Fruit fly (Drosophila melanogaster): ENCODE measurements around the gene CG13970.

The CG13970 gene

DNA sequence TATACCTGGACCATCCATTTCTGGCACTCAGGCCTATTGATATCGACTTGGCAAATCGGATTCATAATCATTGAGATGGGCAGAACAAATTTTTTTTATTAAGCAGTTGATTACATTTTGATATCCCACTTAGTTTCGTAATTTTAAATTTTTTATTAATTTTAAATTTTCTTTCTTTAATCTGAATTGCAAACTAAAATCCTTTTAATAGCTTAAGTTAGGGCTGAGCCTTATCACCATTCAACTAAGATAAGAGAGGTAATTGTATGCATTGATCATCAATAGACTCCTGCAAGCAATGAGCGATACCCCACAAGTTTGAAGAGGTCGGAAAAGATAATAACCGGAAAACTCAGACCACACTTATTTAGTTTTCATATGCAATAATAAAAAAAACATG lies at the start of gene CG13970:
CG13970 (minus strand) TSS at position 101 of the 400 bp plus-strand sequence.
- TF ChIP-seq CG5204 (GFP tag; optimal IDR thresholded peaks at IDR 0.05) (no peak), kay (GFP tag; ENCODE audit: borderline replicate concordance) (peak; percentile 70)

DNA sequence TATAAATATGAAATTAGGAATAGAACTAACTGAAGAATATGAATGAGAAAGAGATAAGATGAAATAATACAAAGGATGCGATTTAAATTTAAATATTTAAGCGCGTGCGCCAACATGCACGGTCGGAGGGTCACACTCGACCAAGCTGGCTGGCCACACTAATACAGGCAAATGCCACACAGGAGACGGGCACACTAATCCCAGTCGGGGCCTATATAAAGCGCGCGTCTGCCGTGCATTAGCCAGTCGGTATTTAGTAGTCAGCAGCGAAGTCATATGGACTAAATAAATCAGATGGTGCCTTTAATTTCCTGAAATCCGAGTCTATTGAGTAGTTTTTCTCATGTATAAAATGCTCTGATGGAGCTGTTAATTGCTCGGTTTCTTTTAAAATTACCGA lies 44.4 kb upstream of the CG13970 start:
- peak; percentile 5 for TF ChIP-seq bab1 (GFP tag; optimal IDR thresholded peaks at IDR 0.05)
- no peak for TF ChIP-seq CG14711 (tag; optimal IDR thresholded peaks at IDR 0.05)

DNA sequence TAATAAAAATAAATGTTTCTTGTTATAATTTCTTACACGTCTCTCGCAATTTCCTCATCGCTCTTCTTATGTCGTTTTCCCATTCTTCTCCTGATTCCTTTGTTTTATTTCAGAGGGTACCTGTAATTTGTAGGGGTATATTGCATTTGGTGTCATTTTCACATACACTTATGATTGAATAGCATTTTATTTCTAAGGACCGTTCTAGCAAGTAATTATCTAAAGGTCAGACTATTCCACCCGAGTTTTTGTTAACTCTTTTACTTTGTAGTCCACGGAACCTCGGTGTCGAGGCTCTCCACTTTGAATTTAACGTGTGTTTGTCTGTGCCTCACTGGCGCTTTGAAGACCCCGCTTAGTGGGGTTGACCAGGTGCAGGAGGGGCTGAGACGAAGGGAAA lies 42.3 kb upstream of the CG13970 start:
- TF ChIP-seq tj (GFP tag; optimal IDR thresholded peaks at IDR 0.05) (no peak), CG7101 (tag; optimal IDR thresholded peaks at IDR 0.05) (no peak), CG7045 (GFP tag; optimal IDR thresholded peaks at IDR 0.05) (no peak), kay (GFP tag; ENCODE audit: borderline replicate concordance) (no peak)

DNA sequence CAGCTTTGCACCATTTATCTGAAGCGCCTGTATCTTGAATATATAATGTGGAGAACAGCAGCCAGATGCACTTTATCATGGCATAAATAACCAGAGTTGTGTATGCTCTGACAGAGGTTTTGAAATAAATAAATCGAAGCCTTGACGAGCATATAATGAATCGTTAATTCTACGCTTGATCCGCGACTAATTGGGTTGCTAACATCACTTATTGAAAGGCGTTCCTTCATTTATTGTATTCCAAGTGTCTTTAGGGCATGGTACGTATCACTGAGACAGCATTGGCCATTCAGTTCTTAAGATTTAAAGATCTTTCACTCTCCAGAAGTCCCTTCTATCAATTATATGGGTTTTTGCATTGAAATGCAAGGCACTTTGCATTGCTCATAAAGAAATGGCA lies 30.9 kb upstream of the CG13970 start, which contains the start of gene CG10651:
CG10651 (minus strand) TSS at position 101 of the 400 bp plus-strand sequence.
- TF ChIP-seq CG12768 (GFP tag; optimal IDR thresholded peaks at IDR 0.05) (no peak), CG7101 (tag; optimal IDR thresholded peaks at IDR 0.05) (no peak), CG33017 (tag; optimal IDR thresholded peaks at IDR 0.05) (no peak), cic (GFP tag; optimal IDR thresholded peaks at IDR 0.05) (no peak), ovo (GFP tag; optimal IDR thresholded peaks at IDR 0.05) (no peak), pad (GFP tag; optimal IDR thresholded peaks at IDR 0.05) (no peak), toe (GFP tag; optimal IDR thresholded peaks at IDR 0.05) (no peak), cnc (optimal IDR thresholded peaks at IDR 0.05) (no peak), kay (GFP tag; ENCODE audit: borderline replicate concordance) (no peak), CG11617 (GFP tag; optimal IDR thresholded peaks at IDR 0.05) (no peak), bab1 (GFP tag; optimal IDR thresholded peaks at IDR 0.05) (no peak), CG14711 (tag; optimal IDR thresholded peaks at IDR 0.05) (no peak), Hr96 (GFP tag; optimal IDR thresholded peaks at IDR 0.05) (no peak)

DNA sequence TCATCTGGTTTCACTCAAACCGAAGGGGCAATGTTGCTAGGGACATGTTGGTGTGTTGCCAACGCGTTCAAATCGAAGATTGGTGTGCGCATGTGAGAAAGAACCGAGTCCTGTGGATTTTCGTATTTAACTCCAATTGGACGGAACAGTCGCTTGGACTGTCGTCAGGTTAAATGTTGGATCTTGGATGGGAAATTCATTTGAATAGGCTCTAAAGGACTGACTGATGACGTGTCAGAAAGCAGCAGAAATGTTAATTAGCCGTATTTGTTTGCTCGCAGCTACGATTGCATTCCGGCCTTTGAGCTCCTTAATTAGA lies 17.2 kb upstream of the CG13970 start:
- no peak for TF ChIP-seq CG14711 (tag; optimal IDR thresholded peaks at IDR 0.05)
- no peak for TF ChIP-seq toe (GFP tag; optimal IDR thresholded peaks at IDR 0.05)
- TF ChIP-seq Crg-1 (GFP tag; optimal IDR thresholded peaks at IDR 0.05), result no peak

DNA sequence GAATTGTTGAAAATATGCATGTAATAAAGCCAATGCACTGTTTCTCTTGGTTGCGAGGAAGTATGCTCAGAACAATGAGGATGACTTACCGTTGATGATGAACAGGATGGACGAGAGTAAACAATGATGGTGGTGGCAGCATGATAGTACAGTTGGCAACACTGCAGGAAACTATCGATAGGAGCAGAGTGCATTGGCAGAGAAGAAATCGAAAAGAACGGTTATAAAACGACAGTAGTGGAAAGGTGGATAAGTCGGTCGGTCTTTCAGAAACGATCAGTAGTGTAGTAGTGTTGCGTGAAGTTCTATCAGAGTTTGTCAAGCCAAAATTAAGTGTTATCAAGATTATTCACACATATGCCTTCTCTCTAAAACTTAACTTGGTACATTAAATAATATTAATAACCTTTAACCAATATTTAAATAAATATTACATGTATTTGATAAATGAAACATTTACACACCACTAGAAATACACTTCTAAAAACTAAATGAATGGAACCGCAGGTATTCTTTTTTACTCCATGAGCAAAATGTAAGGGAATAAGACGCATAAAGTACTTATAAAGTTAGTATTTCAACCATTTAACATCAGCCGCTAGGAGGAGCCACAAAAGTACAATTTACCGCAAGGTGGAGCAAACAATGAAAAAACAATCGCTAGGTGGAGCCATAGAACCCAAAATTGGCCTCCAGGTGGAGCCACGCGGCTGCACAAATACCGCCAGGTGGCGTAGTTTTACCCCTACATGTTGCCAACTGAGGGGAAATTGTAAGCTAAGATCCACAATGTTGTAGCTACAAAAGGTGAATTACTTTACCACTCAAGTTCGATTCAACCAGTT lies 16.7 kb upstream of the CG13970 start:
- TF ChIP-seq ovo (GFP tag; optimal IDR thresholded peaks at IDR 0.05) (peak; percentile 60), CG1620 (GFP tag; optimal IDR thresholded peaks at IDR 0.05) (peak; percentile 89), cic (GFP tag; optimal IDR thresholded peaks at IDR 0.05) (no peak), Crg-1 (GFP tag; optimal IDR thresholded peaks at IDR 0.05) (peak; percentile 74), Clk (GFP tag; optimal IDR thresholded peaks at IDR 0.05) (no peak), CG12768 (GFP tag; optimal IDR thresholded peaks at IDR 0.05) (no peak), Mnt (GFP tag; optimal IDR thresholded peaks at IDR 0.05) (peak; percentile 68), CG11617 (GFP tag; optimal IDR thresholded peaks at IDR 0.05) (peak; percentile 50), toe (GFP tag; optimal IDR thresholded peaks at IDR 0.05) (peak; percentile 80), cnc (optimal IDR thresholded peaks at IDR 0.05) (no peak), CG5204 (GFP tag; optimal IDR thresholded peaks at IDR 0.05) (peak; percentile 68), CG33017 (tag; optimal IDR thresholded peaks at IDR 0.05) (peak; percentile 35), tj (GFP tag; optimal IDR thresholded peaks at IDR 0.05) (peak; percentile 25), Hr96 (GFP tag; optimal IDR thresholded peaks at IDR 0.05) (peak; percentile 82), pad (GFP tag; optimal IDR thresholded peaks at IDR 0.05) (peak; percentile 100), bab1 (GFP tag; optimal IDR thresholded peaks at IDR 0.05) (peak; percentile 67), CG7101 (tag; optimal IDR thresholded peaks at IDR 0.05) (peak; percentile 69), CG7045 (GFP tag; optimal IDR thresholded peaks at IDR 0.05) (peak; percentile 69), CG14711 (tag; optimal IDR thresholded peaks at IDR 0.05) (peak; percentile 40), kay (GFP tag; ENCODE audit: borderline replicate concordance) (no peak)

DNA sequence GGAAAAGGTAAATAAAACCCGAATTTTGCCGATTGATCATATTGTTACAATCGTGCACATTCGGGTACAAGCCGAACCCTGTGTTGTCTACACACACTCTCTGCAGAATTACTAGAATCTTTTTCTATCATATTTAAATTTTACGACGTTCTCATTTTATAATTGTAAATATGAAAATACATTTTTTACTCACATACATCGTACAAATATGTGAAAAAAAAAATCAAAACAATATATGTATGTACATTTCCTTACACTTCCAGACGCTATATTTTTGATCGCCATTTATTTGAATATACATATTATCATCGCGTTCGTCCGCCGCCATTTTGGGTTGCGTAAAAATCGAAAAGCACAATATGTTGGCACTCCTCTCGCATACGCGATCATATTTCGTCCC lies 13.8 kb upstream of the CG13970 start:
- peak; percentile 25 for TF ChIP-seq kay (GFP tag; ENCODE audit: borderline replicate concordance)
- TF ChIP-seq CG5204 (GFP tag; optimal IDR thresholded peaks at IDR 0.05), result no peak

DNA sequence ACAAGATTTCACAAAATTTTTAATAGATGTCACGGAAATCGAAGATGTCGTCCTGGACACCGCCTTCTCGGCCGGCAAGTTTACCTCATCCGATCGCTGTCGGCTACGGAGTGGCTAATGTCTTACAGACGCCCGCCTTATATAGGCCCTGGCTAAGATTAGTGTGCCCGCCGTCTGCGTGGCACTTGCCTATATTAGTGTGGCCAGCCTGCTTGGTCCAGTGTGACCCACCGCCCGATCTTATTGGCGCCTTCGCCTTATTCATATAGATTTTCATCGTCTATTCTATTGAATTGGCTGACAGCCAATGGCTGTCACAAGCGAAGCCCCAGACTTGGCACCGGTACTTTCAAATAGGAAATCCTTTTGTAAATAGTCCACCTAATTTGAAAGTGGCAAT lies 11.9 kb upstream of the CG13970 start:
- no peak for TF ChIP-seq CG1620 (GFP tag; optimal IDR thresholded peaks at IDR 0.05)
- no peak for TF ChIP-seq cnc (optimal IDR thresholded peaks at IDR 0.05)
- TF ChIP-seq Crg-1 (GFP tag; optimal IDR thresholded peaks at IDR 0.05), result no peak
- TF ChIP-seq CG11617 (GFP tag; optimal IDR thresholded peaks at IDR 0.05), result no peak
- no peak for TF ChIP-seq pad (GFP tag; optimal IDR thresholded peaks at IDR 0.05)
- no peak for TF ChIP-seq CG12768 (GFP tag; optimal IDR thresholded peaks at IDR 0.05)
- no peak for TF ChIP-seq tj (GFP tag; optimal IDR thresholded peaks at IDR 0.05)
- no peak for TF ChIP-seq ovo (GFP tag; optimal IDR thresholded peaks at IDR 0.05)
- no peak for TF ChIP-seq CG33017 (tag; optimal IDR thresholded peaks at IDR 0.05)
- no peak for TF ChIP-seq toe (GFP tag; optimal IDR thresholded peaks at IDR 0.05)
- no peak for TF ChIP-seq CG7101 (tag; optimal IDR thresholded peaks at IDR 0.05)
- TF ChIP-seq Hr96 (GFP tag; optimal IDR thresholded peaks at IDR 0.05), result no peak
- no peak for TF ChIP-seq kay (GFP tag; ENCODE audit: borderline replicate concordance)
- no peak for TF ChIP-seq CG14711 (tag; optimal IDR thresholded peaks at IDR 0.05)
- TF ChIP-seq CG7045 (GFP tag; optimal IDR thresholded peaks at IDR 0.05), result no peak

Measured in whole organism, adult.